In genomic region chrV:14650631-14651030, ce11 we compare ENCODE assay signal across 2 worm cellular contexts.
A peak's percentile ranks its signal among the peaks of the same experiment; 100 is the strongest.
TF ChIP-seq lines count a peak whose summit lies in the region.

No protein-coding gene starts in this region.

TF ChIP-seq in whole organism, late embryonic, 69 proteins besides CTCF, POLR2A, EP300 and RAD21:
- no peak for TF ChIP-seq madf-2 (tag; optimal IDR thresholded peaks at IDR 0.05; lab: Kevin White, UChicago)
- TF ChIP-seq hlh-8 (tag; optimal IDR thresholded peaks at IDR 0.05; lab: Kevin White, UChicago) = no peak
- no peak for TF ChIP-seq nhr-11 (tag; optimal IDR thresholded peaks at IDR 0.05; lab: Kevin White, UChicago)
- TF ChIP-seq unc-42 (tag; optimal IDR thresholded peaks at IDR 0.05; lab: Kevin White, UChicago) = peak; percentile 45
- no peak for TF ChIP-seq ahr-1 (tag; optimal IDR thresholded peaks at IDR 0.05; lab: Kevin White, UChicago)
- TF ChIP-seq pqm-1 (tag; optimal IDR thresholded peaks at IDR 0.05; lab: Kevin White, UChicago) = no peak
TF ChIP-seq in whole organism, late embryonic: peak in this region for 1.

TF ChIP-seq in whole organism, mixed stage, embryonic, 35 proteins besides CTCF, POLR2A, EP300 and RAD21:
- TF ChIP-seq unc-62 (GFP tag; optimal IDR thresholded peaks at IDR 0.05; lab: Kevin White, UChicago) = peak; percentile 36
- TF ChIP-seq hlh-1 (tag; optimal IDR thresholded peaks at IDR 0.05; lab: Kevin White, UChicago) = no peak
- no peak for TF ChIP-seq nhr-237 (tag; optimal IDR thresholded peaks at IDR 0.05; lab: Kevin White, UChicago)
- TF ChIP-seq elt-1 (tag; optimal IDR thresholded peaks at IDR 0.05; lab: Kevin White, UChicago; ENCODE audit: borderline replicate concordance, insufficient read depth) = no peak
- no peak for TF ChIP-seq mep-1 (tag; optimal IDR thresholded peaks at IDR 0.05; lab: Kevin White, UChicago)
- TF ChIP-seq cnd-1 (tag; optimal IDR thresholded peaks at IDR 0.05; lab: Kevin White, UChicago) = peak; percentile 45
- TF ChIP-seq ces-1 (GFP tag; optimal IDR thresholded peaks at IDR 0.05; lab: Kevin White, UChicago) = peak; percentile 84
- no peak for TF ChIP-seq zip-8 (tag; optimal IDR thresholded peaks at IDR 0.05; lab: Kevin White, UChicago)
TF ChIP-seq in whole organism, mixed stage, embryonic: peak in this region for 3.
